Fruit fly (Drosophila melanogaster) Kc167 (cell line): ENCODE data around the gene p38a.

ENCODE experiments used
- Myc ChIP-seq: fragments of >200 bp; optimal IDR thresholded peaks from 2 replicates; lab custom pipeline; 2017; ENCODE audit warnings: missing external identifiers
- Sin3A ChIP-seq: fragments of >200 bp; optimal IDR thresholded peaks from 2 replicates; lab custom pipeline; 2018; ENCODE audit warnings: missing external identifiers
- h ChIP-seq: fragments of >200 bp; optimal IDR thresholded peaks from 3 replicates; lab custom pipeline; 2018; ENCODE audit warnings: missing external identifiers
- insv ChIP-seq: fragments of >200 bp; optimal IDR thresholded peaks from 3 replicates; lab custom pipeline; 2018; ENCODE audit warnings: missing external identifiers
- psq ChIP-seq: fragments of >200 bp; optimal IDR thresholded peaks from 2 replicates; lab custom pipeline; 2017; ENCODE audit warnings: missing external identifiers
- ttk ChIP-seq: sonication (Bioruptor generic); optimal IDR thresholded peaks from 2 replicates; lab custom pipeline; 2017; ENCODE audit warnings: missing external identifiers

Gene p38a

DNA sequence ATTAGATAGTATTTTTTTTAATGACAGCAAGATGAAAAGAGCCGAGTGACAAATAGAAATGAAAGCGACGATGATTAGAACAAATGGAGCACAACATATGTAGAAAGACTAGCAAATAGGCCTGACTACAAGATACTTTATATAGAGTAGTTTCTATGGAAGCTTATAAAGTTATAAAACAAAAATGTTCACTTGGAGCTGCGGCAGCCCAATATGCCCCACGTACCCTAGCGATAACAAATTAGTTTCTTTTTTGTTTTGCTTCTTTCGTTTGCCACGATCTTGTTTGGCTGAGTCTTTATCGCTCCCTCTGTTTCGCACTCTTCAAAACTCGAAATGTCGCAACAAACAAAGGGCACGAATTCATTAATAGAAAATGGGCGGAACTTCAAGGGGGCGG lies 51.4 kb downstream of the p38a start:
- TF ChIP-seq h (lab: Kevin White, UChicago) (no peak), insv (no peak), ttk (lab: Kevin White, UChicago) (no peak), psq (no peak), Sin3A (lab: Kevin White, UChicago) (no peak), Myc (no peak)
